Fruit fly (Drosophila melanogaster) Kc167 (cell line): ENCODE results near the gene CG8924.

Source experiments
- Sin3A ChIP-seq: fragments of >200 bp; optimal IDR thresholded peaks from 2 replicates; lab custom pipeline; 2018; ENCODE audit warnings: missing external identifiers
- psq ChIP-seq: fragments of >200 bp; optimal IDR thresholded peaks from 2 replicates; lab custom pipeline; 2017; ENCODE audit warnings: missing external identifiers
- ttk ChIP-seq: sonication (Bioruptor generic); optimal IDR thresholded peaks from 2 replicates; lab custom pipeline; 2017; ENCODE audit warnings: missing external identifiers

DNA sequence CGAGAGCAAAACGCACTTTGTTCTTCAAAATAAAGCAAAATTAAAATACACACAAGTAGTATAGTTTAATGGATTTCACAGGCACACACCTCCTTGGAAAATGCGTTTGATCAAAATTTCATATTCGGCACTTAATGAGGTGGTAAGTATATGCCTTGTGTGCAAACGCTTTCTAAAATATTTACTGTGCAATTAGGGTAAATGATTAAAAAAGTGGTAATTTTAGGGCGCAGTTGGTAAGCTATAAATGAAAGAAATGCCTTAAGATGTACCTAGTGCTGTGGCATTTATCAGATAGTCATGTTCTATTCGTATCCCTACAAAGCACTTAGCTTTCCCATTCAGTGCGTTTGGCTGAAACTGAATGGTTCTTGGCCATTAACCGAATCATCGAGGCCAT lies 33.2 kb downstream of the CG8924 start, which contains the start of gene Or13a:
- TF ChIP-seq Sin3A (lab: Kevin White, UChicago): no peak
- no peak for TF ChIP-seq psq (lab: Kevin White, UChicago)
- TF ChIP-seq ttk (lab: Kevin White, UChicago): no peak
